Worm (Caenorhabditis elegans) whole organism, late embryonic: ENCODE measurements around the gene K08F4.3.

ENCODE experiments used
- F13H6.1 ChIP-seq: sonication (generic microtip); optimal IDR thresholded peaks from 2 replicates; lab custom pipeline; 2016; ENCODE audit warnings: missing genetic modification characterization, missing compliant biosample characterization
- K02D7.2 ChIP-seq: sonication (generic microtip); optimal IDR thresholded peaks from 2 replicates; lab custom pipeline; 2017; ENCODE audit warnings: mild to moderate bottlenecking, missing genetic modification characterization, missing compliant biosample characterization
- K09A11.1 ChIP-seq: sonication (generic microtip); optimal IDR thresholded peaks from 2 replicates; lab custom pipeline; 2017; ENCODE audit warnings: antibody characterized with exemption, mild to moderate bottlenecking, missing genetic modification characterization, missing compliant biosample characterization; ENCODE audit not compliant: insufficient read depth
- T23F11.4 ChIP-seq: fragments of 200-800 bp; sonication (Bioruptor generic); optimal IDR thresholded peaks from 2 replicates; lab custom pipeline; 2018; ENCODE audit warnings: mild to moderate bottlenecking, missing genetic modification characterization, missing compliant biosample characterization
- ceh-19 ChIP-seq: fragments of 200-800 bp; sonication (Bioruptor generic); optimal IDR thresholded peaks from 2 replicates; lab custom pipeline; 2018; ENCODE audit warnings: mild to moderate bottlenecking, missing genetic modification characterization, missing compliant biosample characterization
- ceh-2 ChIP-seq: sonication (generic microtip); optimal IDR thresholded peaks from 2 replicates; lab custom pipeline; 2016; ENCODE audit warnings: missing genotype, missing genetic modification characterization, missing compliant biosample characterization
- ceh-30 ChIP-seq: fragments of 150-350 bp; optimal IDR thresholded peaks from 2 replicates; lab custom pipeline; 2014; ENCODE audit warnings: missing biosample characterization, missing genetic modification characterization
- ceh-45 ChIP-seq: fragments of 200-800 bp; sonication (Bioruptor generic); IDR thresholded peaks from 2 replicates; pipeline ENCODE4 v1.3.6; 2022; ENCODE audit warnings: missing genetic modification reagents, missing genetic modification characterization, missing compliant biosample characterization
- ceh-6 ChIP-seq: fragments of 200-800 bp; sonication (Bioruptor generic); optimal IDR thresholded peaks from 2 replicates; lab custom pipeline; 2018; ENCODE audit warnings: mild to moderate bottlenecking, missing genetic modification characterization, missing compliant biosample characterization
- che-1 ChIP-seq: sonication (generic microtip); optimal IDR thresholded peaks from 2 replicates; lab custom pipeline; 2016; ENCODE audit warnings: mild to moderate bottlenecking, missing genetic modification characterization, missing compliant biosample characterization
- dve-1 ChIP-seq: sonication (generic microtip); optimal IDR thresholded peaks from 2 replicates; lab custom pipeline; 2017; ENCODE audit warnings: antibody characterized with exemption, mild to moderate bottlenecking, missing genetic modification characterization, missing compliant biosample characterization
- elt-4 ChIP-seq: sonication (generic microtip); optimal IDR thresholded peaks from 2 replicates; lab custom pipeline; 2016; ENCODE audit warnings: missing genetic modification characterization, missing compliant biosample characterization
- fkh-10 ChIP-seq: fragments of 150-350 bp; optimal IDR thresholded peaks from 2 replicates; lab custom pipeline; 2014; ENCODE audit warnings: missing biosample characterization, missing genetic modification reagents, missing genetic modification characterization
- fkh-6 ChIP-seq: sonication (generic microtip); optimal IDR thresholded peaks from 2 replicates; lab custom pipeline; 2016; ENCODE audit warnings: missing genetic modification characterization, missing compliant biosample characterization
- gmeb-2 ChIP-seq: sonication (generic microtip); optimal IDR thresholded peaks from 2 replicates; lab custom pipeline; 2016; ENCODE audit warnings: missing genetic modification characterization, inconsistent platforms, missing compliant biosample characterization
- hlh-13 ChIP-seq: fragments of 200-800 bp; sonication (Bioruptor generic); optimal IDR thresholded peaks from 2 replicates; lab custom pipeline; 2018; ENCODE audit warnings: mild to moderate bottlenecking, missing genetic modification characterization, missing compliant biosample characterization
- hlh-15 ChIP-seq: sonication (generic microtip); optimal IDR thresholded peaks from 2 replicates; lab custom pipeline; 2016; ENCODE audit warnings: missing genetic modification characterization, missing compliant biosample characterization
- hlh-30 ChIP-seq: sonication (generic microtip); optimal IDR thresholded peaks from 2 replicates; lab custom pipeline; 2017; ENCODE audit warnings: antibody characterized with exemption, missing genetic modification characterization, missing compliant biosample characterization; ENCODE audit not compliant: insufficient read depth
- madf-2 ChIP-seq: sonication (generic microtip); optimal IDR thresholded peaks from 2 replicates; lab custom pipeline; 2017; ENCODE audit warnings: missing genetic modification characterization, missing compliant biosample characterization
- nhr-11 ChIP-seq: fragments of 150-350 bp; optimal IDR thresholded peaks from 2 replicates; lab custom pipeline; 2014; ENCODE audit warnings: missing biosample characterization, missing genetic modification characterization
- nhr-232 ChIP-seq: sonication (generic microtip); optimal IDR thresholded peaks from 2 replicates; lab custom pipeline; 2016; ENCODE audit warnings: missing genetic modification characterization, missing compliant biosample characterization
- npax-4 ChIP-seq: sonication (generic microtip); optimal IDR thresholded peaks from 2 replicates; lab custom pipeline; 2016; ENCODE audit warnings: missing genetic modification characterization, missing compliant biosample characterization
- odd-2 ChIP-seq: sonication (generic microtip); optimal IDR thresholded peaks from 2 replicates; lab custom pipeline; 2017; ENCODE audit warnings: antibody characterized with exemption, mild to moderate bottlenecking, missing genetic modification characterization, missing compliant biosample characterization
- pag-3 ChIP-seq: sonication (generic microtip); optimal IDR thresholded peaks from 2 replicates; lab custom pipeline; 2016; ENCODE audit warnings: missing compliant biosample characterization, missing genetic modification characterization, borderline replicate concordance
- pax-1 ChIP-seq: fragments of 150-350 bp; optimal IDR thresholded peaks from 2 replicates; lab custom pipeline; 2014; ENCODE audit warnings: missing biosample characterization, missing genetic modification characterization
- pros-1 ChIP-seq: fragments of 150-350 bp; optimal IDR thresholded peaks from 2 replicates; lab custom pipeline; 2014; ENCODE audit warnings: missing biosample characterization, missing genetic modification reagents, missing genetic modification characterization
- rnt-1 ChIP-seq: sonication (generic microtip); optimal IDR thresholded peaks from 2 replicates; lab custom pipeline; 2016; ENCODE audit warnings: missing genetic modification characterization, missing compliant biosample characterization
- sox-2 ChIP-seq: fragments of 200-800 bp; sonication (Bioruptor generic); IDR thresholded peaks from 2 replicates; pipeline ENCODE4 v1.3.6; 2022; ENCODE audit warnings: missing genetic modification reagents, missing genetic modification characterization, missing compliant biosample characterization
- syd-9 ChIP-seq: sonication (generic microtip); optimal IDR thresholded peaks from 2 replicates; lab custom pipeline; 2016; ENCODE audit warnings: mild to moderate bottlenecking, missing genetic modification characterization, moderate library complexity, missing compliant biosample characterization
- tbx-2 ChIP-seq: sonication (generic microtip); optimal IDR thresholded peaks from 2 replicates; lab custom pipeline; 2016; ENCODE audit warnings: missing genetic modification characterization, missing compliant biosample characterization
- unc-55 ChIP-seq: sonication (generic microtip); optimal IDR thresholded peaks from 2 replicates; lab custom pipeline; 2017; ENCODE audit warnings: missing biosample characterization, missing genetic modification reagents, missing genetic modification characterization
- unc-86 ChIP-seq: sonication (generic microtip); optimal IDR thresholded peaks from 2 replicates; lab custom pipeline; 2016; ENCODE audit warnings: missing genetic modification characterization, missing compliant biosample characterization

The K08F4.3 gene

ce11 chrIV:10110417-10110816, 18.6 kb upstream of the K08F4.3 start, which contains the start of gene egl-38 (continued):
- no peak for TF ChIP-seq fkh-6
- TF ChIP-seq sox-2 (GFP tag; lab: Robert Waterston, UW): no peak

- TF ChIP-seq npax-4 (tag; lab: Kevin White, UChicago) (no peak), che-1 (tag; lab: Kevin White, UChicago) (no peak), pros-1 (tag; lab: Kevin White, UChicago) (no peak), syd-9 (no peak), ceh-19 (GFP tag; lab: Kevin White, UChicago) (no peak), unc-55 (GFP tag; lab: Kevin White, UChicago) (no peak), hlh-13 (GFP tag; lab: Kevin White, UChicago) (no peak)
Observed at ce11 chrIV:10110870-10111269, 18.2 kb upstream of the K08F4.3 start.

- no peak for TF ChIP-seq madf-2 (tag; lab: Kevin White, UChicago)
- TF ChIP-seq pag-3 (tag; lab: Kevin White, UChicago): no peak
- TF ChIP-seq fkh-10 (GFP tag; lab: Kevin White, UChicago): no peak
- no peak for TF ChIP-seq syd-9
- TF ChIP-seq gmeb-2 (tag; lab: Kevin White, UChicago): no peak
- TF ChIP-seq hlh-15 (tag; lab: Kevin White, UChicago): no peak
- TF ChIP-seq K02D7.2 (tag; lab: Kevin White, UChicago): no peak
- TF ChIP-seq hlh-13 (GFP tag; lab: Kevin White, UChicago): no peak
- TF ChIP-seq T23F11.4 (GFP tag; lab: Kevin White, UChicago): no peak
- no peak for TF ChIP-seq ceh-2 (tag; lab: Kevin White, UChicago)
- TF ChIP-seq elt-4 (tag; lab: Kevin White, UChicago): no peak
- no peak for TF ChIP-seq tbx-2 (tag; lab: Kevin White, UChicago)
- TF ChIP-seq F13H6.1 (tag; lab: Kevin White, UChicago): no peak
Observed at ce11 chrIV:10111441-10111840, 17.6 kb upstream of the K08F4.3 start, which contains the start of gene spch-1. spch-1 (minus strand) TSS chrIV:10111541.

- TF ChIP-seq hlh-30 (tag; lab: Kevin White, UChicago) (no peak), ceh-30 (tag; lab: Kevin White, UChicago) (no peak), nhr-232 (tag; lab: Kevin White, UChicago) (no peak), dve-1 (no peak), F13H6.1 (tag; lab: Kevin White, UChicago) (no peak), madf-2 (tag; lab: Kevin White, UChicago) (no peak)
- TF ChIP-seq, all 69 proteins: peak for 0
Observed at ce11 chrIV:10112570-10112969, 16.5 kb upstream of the K08F4.3 start, which contains the start of gene nsph-3.2. nsph-3.2 (plus strand) TSS chrIV:10112870.

- TF ChIP-seq ceh-6 (GFP tag; lab: Kevin White, UChicago) (no peak), ceh-19 (GFP tag; lab: Kevin White, UChicago) (no peak), madf-2 (tag; lab: Kevin White, UChicago) (no peak), ceh-45 (GFP tag; lab: Robert Waterston, UW) (no peak), rnt-1 (tag; lab: Kevin White, UChicago) (no peak), sox-2 (GFP tag; lab: Robert Waterston, UW) (no peak), pag-3 (tag; lab: Kevin White, UChicago) (no peak), fkh-10 (GFP tag; lab: Kevin White, UChicago) (no peak), odd-2 (tag; lab: Kevin White, UChicago) (no peak), pax-1 (tag; lab: Kevin White, UChicago) (no peak), nhr-11 (tag; lab: Kevin White, UChicago) (no peak), dve-1 (no peak), unc-86 (tag; lab: Kevin White, UChicago) (no peak), syd-9 (no peak), K09A11.1 (no peak)
- TF ChIP-seq, all 69 proteins: peak for 0
Observed at ce11 chrIV:10115142-10115541, 13.9 kb upstream of the K08F4.3 start, which contains the start of gene C04G2.10. C04G2.10 (plus strand) TSS chrIV:10115442.
